Fruit fly (Drosophila melanogaster) whole organism, embryonic: ENCODE data around the gene Ubc4.

Source experiments
- Blimp-1 ChIP-seq: fragments of 200-800 bp; sonication (Bioruptor generic); optimal IDR thresholded peaks from 3 replicates; lab custom pipeline; 2018; ENCODE audit warnings: missing biosample characterization, missing genetic modification characterization, mild to moderate bottlenecking, moderate library complexity, missing genetic modification reagents
- CG10321 ChIP-seq: fragments of 200-800 bp; sonication (Bioruptor generic); IDR thresholded peaks from 2 replicates; pipeline ENCODE4 v1.3.6; 2022; ENCODE audit warnings: missing biosample characterization, missing genetic modification characterization
- CG10431 ChIP-seq: fragments of 200-800 bp; sonication (Bioruptor generic); optimal IDR thresholded peaks from 3 replicates; lab custom pipeline; 2018; ENCODE audit warnings: missing biosample characterization, mild to moderate bottlenecking, missing genetic modification characterization
- CG10979 ChIP-seq: fragments of 200-800 bp; sonication (Bioruptor generic); optimal IDR thresholded peaks from 2 replicates; lab custom pipeline; 2018; ENCODE audit warnings: missing biosample characterization, mild to moderate bottlenecking, missing genetic modification characterization, moderate library complexity
- CG11456 ChIP-seq: fragments of 200-800 bp; sonication (Bioruptor generic); IDR thresholded peaks from 3 replicates; pipeline ENCODE4 v1.3.6; 2022; ENCODE audit warnings: missing biosample characterization, missing genetic modification characterization
- CG12942 ChIP-seq: fragments of 200-800 bp; sonication (Bioruptor generic); optimal IDR thresholded peaks from 3 replicates; lab custom pipeline; 2016; ENCODE audit warnings: missing biosample characterization, missing genetic modification characterization
- CG13123 ChIP-seq: fragments of 200-800 bp; sonication (Bioruptor generic); optimal IDR thresholded peaks from 2 replicates; lab custom pipeline; 2016; ENCODE audit warnings: missing biosample characterization, missing genetic modification characterization
- CG13624 ChIP-seq: fragments of 200-800 bp; sonication (Bioruptor generic); optimal IDR thresholded peaks from 2 replicates; lab custom pipeline; 2016; ENCODE audit warnings: missing biosample characterization, missing genetic modification characterization
- CG15269 ChIP-seq: fragments of 200-800 bp; sonication (Bioruptor generic); optimal IDR thresholded peaks from 2 replicates; lab custom pipeline; 2018; ENCODE audit warnings: missing biosample characterization, mild to moderate bottlenecking, missing genetic modification characterization, moderate library complexity
- CG15514 ChIP-seq: fragments of 200-800 bp; sonication (Bioruptor generic); optimal IDR thresholded peaks from 3 replicates; lab custom pipeline; 2017; ENCODE audit warnings: missing biosample characterization, missing genetic modification characterization, mild to moderate bottlenecking, moderate library complexity, missing genetic modification reagents
- CG1647 ChIP-seq: fragments of 200-800 bp; sonication (Bioruptor generic); optimal IDR thresholded peaks from 3 replicates; lab custom pipeline; 2016; ENCODE audit warnings: missing biosample characterization, missing genetic modification characterization
- CG18599 ChIP-seq: fragments of 200-800 bp; sonication (Bioruptor generic); optimal IDR thresholded peaks from 3 replicates; lab custom pipeline; 2017; ENCODE audit warnings: missing biosample characterization, missing genetic modification characterization, mild to moderate bottlenecking, moderate library complexity, missing genetic modification reagents
- CG2120 ChIP-seq: fragments of 200-800 bp; sonication (Bioruptor generic); optimal IDR thresholded peaks from 3 replicates; lab custom pipeline; 2016; ENCODE audit warnings: missing biosample characterization, missing genetic modification characterization
- CG2875 ChIP-seq: fragments of 200-800 bp; sonication (Bioruptor generic); optimal IDR thresholded peaks from 2 replicates; lab custom pipeline; 2017; ENCODE audit warnings: missing biosample characterization, mild to moderate bottlenecking, missing genetic modification characterization, missing genetic modification reagents
- CG3065 ChIP-seq: fragments of 200-800 bp; sonication (Bioruptor generic); optimal IDR thresholded peaks from 2 replicates; lab custom pipeline; 2016; ENCODE audit warnings: missing biosample characterization, missing genetic modification characterization
- CG34376 ChIP-seq: fragments of 200-800 bp; sonication (Bioruptor generic); optimal IDR thresholded peaks from 2 replicates; lab custom pipeline; 2018; ENCODE audit warnings: missing biosample characterization, mild to moderate bottlenecking, missing genetic modification characterization
- CG34422 ChIP-seq: fragments of 200-800 bp; sonication (Bioruptor generic); IDR thresholded peaks from 3 replicates; pipeline ENCODE4 v1.3.6; 2022; ENCODE audit warnings: missing biosample characterization, missing genetic modification characterization
- CG3838 ChIP-seq: fragments of 200-800 bp; sonication (Bioruptor generic); optimal IDR thresholded peaks from 3 replicates; lab custom pipeline; 2016; ENCODE audit warnings: missing biosample characterization, missing genetic modification characterization
- CG4424 ChIP-seq: fragments of 200-800 bp; sonication (Bioruptor generic); optimal IDR thresholded peaks from 3 replicates; lab custom pipeline; 2016; ENCODE audit warnings: missing biosample characterization, missing genetic modification characterization
- CG7357 ChIP-seq: fragments of 200-800 bp; sonication (Bioruptor generic); IDR thresholded peaks from 3 replicates; pipeline ENCODE4 v1.3.6; 2022; ENCODE audit warnings: missing biosample characterization, missing genetic modification characterization
- CG7745 ChIP-seq: fragments of 200-800 bp; sonication (Bioruptor generic); optimal IDR thresholded peaks from 2 replicates; lab custom pipeline; 2018; ENCODE audit warnings: missing biosample characterization, mild to moderate bottlenecking, missing genetic modification characterization, moderate library complexity
- Dip2 ChIP-seq: fragments of 200-800 bp; sonication (Bioruptor generic); IDR thresholded peaks from 2 replicates; pipeline ENCODE4 v1.3.6; 2022; ENCODE audit warnings: missing biosample characterization, missing genetic modification characterization
- HLH3B ChIP-seq: fragments of 200-800 bp; sonication (Bioruptor generic); IDR thresholded peaks from 2 replicates; pipeline ENCODE4 v1.3.6; 2022; ENCODE audit warnings: missing biosample characterization, missing genetic modification characterization
- HLHmδ ChIP-seq: fragments of 200-800 bp; sonication (Bioruptor generic); optimal IDR thresholded peaks from 2 replicates; lab custom pipeline; 2018; ENCODE audit warnings: missing biosample characterization, mild to moderate bottlenecking, missing genetic modification characterization, moderate library complexity
- HmgD ChIP-seq: fragments of 200-800 bp; sonication (Bioruptor generic); optimal IDR thresholded peaks from 3 replicates; lab custom pipeline; 2016; ENCODE audit warnings: missing biosample characterization, missing genetic modification characterization
- Lpt ChIP-seq: fragments of >200 bp; optimal IDR thresholded peaks from 2 replicates; lab custom pipeline; 2018; ENCODE audit warnings: missing biosample characterization, missing genetic modification characterization
- Meics ChIP-seq: fragments of 200-800 bp; sonication (Bioruptor generic); optimal IDR thresholded peaks from 2 replicates; lab custom pipeline; 2017; ENCODE audit warnings: missing biosample characterization, mild to moderate bottlenecking, missing genetic modification characterization
- NC2α ChIP-seq: fragments of 200-800 bp; sonication (Bioruptor generic); optimal IDR thresholded peaks from 2 replicates; lab custom pipeline; 2016; ENCODE audit warnings: missing biosample characterization, missing genetic modification characterization
- NC2β ChIP-seq: fragments of 200-800 bp; sonication (Bioruptor generic); optimal IDR thresholded peaks from 2 replicates; lab custom pipeline; 2016; ENCODE audit warnings: missing biosample characterization, missing genetic modification characterization
- Poxn ChIP-seq: fragments of 200-800 bp; sonication (Bioruptor generic); IDR thresholded peaks from 2 replicates; pipeline ENCODE4 v1.3.6; 2022; ENCODE audit warnings: missing biosample characterization, missing genetic modification characterization
- Taf1 ChIP-seq: fragments of 200-800 bp; sonication (Bioruptor generic); IDR thresholded peaks from 2 replicates; pipeline ENCODE4 v1.3.6; 2022; ENCODE audit warnings: missing biosample characterization, missing genetic modification characterization
- Trl ChIP-seq, 3 experiments: fragments of >200 bp in 2 of 3; fragments of 200-800 bp in 1 of 3; sonication (Bioruptor generic) in 1 of 3; optimal IDR thresholded peaks; 2 replicates in 1 of 3; 3 replicates in 2 of 3; lab custom pipeline; 2016 to 2017; ENCODE audit warnings: missing biosample characterization in 1 of 3, missing genetic modification characterization in 1 of 3
- Xbp1 ChIP-seq: fragments of 200-800 bp; sonication (Bioruptor generic); optimal IDR thresholded peaks from 3 replicates; lab custom pipeline; 2016; ENCODE audit warnings: missing biosample characterization, mild to moderate bottlenecking, missing genetic modification characterization
- amos ChIP-seq: fragments of 200-800 bp; sonication (Bioruptor generic); IDR thresholded peaks from 2 replicates; pipeline ENCODE4 v1.3.6; 2022; ENCODE audit warnings: missing biosample characterization, missing genetic modification characterization; ENCODE audit not compliant: partially characterized antibody
- ato ChIP-seq: fragments of 200-800 bp; sonication (Bioruptor generic); IDR thresholded peaks from 2 replicates; pipeline ENCODE4 v1.3.6; 2022; ENCODE audit warnings: missing biosample characterization, missing genetic modification characterization; ENCODE audit not compliant: partially characterized antibody
- bcd ChIP-seq: fragments of 200-800 bp; sonication (Bioruptor generic); optimal IDR thresholded peaks from 2 replicates; lab custom pipeline; 2017; ENCODE audit warnings: missing biosample characterization, mild to moderate bottlenecking, missing genetic modification characterization
- bowl ChIP-seq: fragments of 200-800 bp; sonication (Bioruptor generic); IDR thresholded peaks from 2 replicates; pipeline ENCODE4 v1.3.6; 2022; ENCODE audit warnings: missing biosample characterization, missing genetic modification characterization
- crp ChIP-seq, 2 experiments: fragments of 200-800 bp; sonication (Bioruptor generic); optimal IDR thresholded peaks; 2 replicates in 1 of 2; 3 replicates in 1 of 2; lab custom pipeline; 2017; ENCODE audit warnings: missing biosample characterization in 2 of 2, missing genetic modification characterization in 2 of 2, mild to moderate bottlenecking in 1 of 2, moderate library complexity in 1 of 2
- ewg ChIP-seq: fragments of 200-800 bp; sonication (Bioruptor generic); optimal IDR thresholded peaks from 3 replicates; lab custom pipeline; 2017; ENCODE audit warnings: mild to moderate bottlenecking, missing biosample characterization, missing genetic modification reagents, missing genetic modification characterization
- insv ChIP-seq, 2 experiments: fragments of 200-800 bp; sonication (Bioruptor generic); optimal IDR thresholded peaks; 3 replicates each; lab custom pipeline; 2016 to 2018; ENCODE audit warnings: missing biosample characterization in 2 of 2, missing genetic modification characterization in 2 of 2
- lbe ChIP-seq: fragments of 200-800 bp; sonication (Bioruptor generic); optimal IDR thresholded peaks from 2 replicates; lab custom pipeline; 2016; ENCODE audit warnings: missing biosample characterization, mild to moderate bottlenecking, missing genetic modification characterization
- prd ChIP-seq, 3 experiments: fragments of >200 bp in 2 of 3; fragments of 200-800 bp in 1 of 3; sonication (Bioruptor generic) in 1 of 3; optimal IDR thresholded peaks in 2 of 3; IDR thresholded peaks in 1 of 3; 2 replicates in 2 of 3; 3 replicates in 1 of 3; pipeline versions ENCODE4 v1.3.6 to Lab custom; 2017 to 2022; ENCODE audit warnings: missing biosample characterization in 1 of 3, missing genetic modification characterization in 1 of 3
- pzg ChIP-seq: fragments of 200-800 bp; sonication (Bioruptor generic); optimal IDR thresholded peaks from 3 replicates; lab custom pipeline; 2018; ENCODE audit warnings: missing biosample characterization, mild to moderate bottlenecking, missing genetic modification characterization, moderate library complexity
- repo ChIP-seq: fragments of 200-800 bp; sonication (Bioruptor generic); optimal IDR thresholded peaks from 2 replicates; lab custom pipeline; 2016; ENCODE audit warnings: missing biosample characterization, missing genetic modification characterization
- salm ChIP-seq: fragments of 200-800 bp; sonication (Bioruptor generic); optimal IDR thresholded peaks from 2 replicates; lab custom pipeline; 2018; ENCODE audit warnings: missing biosample characterization, mild to moderate bottlenecking, missing genetic modification characterization
- seq ChIP-seq: fragments of 200-800 bp; sonication (Bioruptor generic); IDR thresholded peaks from 2 replicates; pipeline ENCODE4 v1.3.6; 2022; ENCODE audit warnings: missing biosample characterization, missing genetic modification characterization
- sim ChIP-seq: fragments of 200-800 bp; sonication (Bioruptor generic); IDR thresholded peaks from 2 replicates; pipeline ENCODE4 v1.3.6; 2022; ENCODE audit warnings: missing biosample characterization, missing genetic modification characterization
- slou ChIP-seq: fragments of 200-800 bp; sonication (Bioruptor generic); optimal IDR thresholded peaks from 3 replicates; lab custom pipeline; 2016; ENCODE audit warnings: missing biosample characterization, missing genetic modification characterization
- tup ChIP-seq: fragments of 200-800 bp; sonication (Bioruptor generic); optimal IDR thresholded peaks from 2 replicates; lab custom pipeline; 2016; ENCODE audit warnings: missing biosample characterization, mild to moderate bottlenecking, missing genetic modification characterization, moderate library complexity

The Ubc4 gene

DNA sequence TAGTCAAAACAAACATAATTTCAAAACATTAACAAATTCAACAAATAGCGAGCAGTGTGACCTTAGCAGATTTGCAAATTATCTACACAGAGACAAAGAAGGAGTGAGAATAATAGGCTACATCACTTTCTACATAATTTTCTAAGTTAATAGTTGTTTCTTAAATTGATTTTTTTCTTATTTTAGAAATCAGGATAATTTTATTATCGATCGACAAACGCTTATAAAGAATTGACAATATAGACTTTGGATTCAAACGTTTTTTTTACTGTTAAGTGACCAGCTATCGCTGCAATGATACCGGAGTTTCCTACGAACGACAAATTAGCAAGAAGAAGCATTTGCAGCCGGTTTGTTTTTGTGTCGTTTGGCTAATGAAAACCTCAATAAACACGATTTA, 25.0 kb downstream of the Ubc4 start, which contains the start of the genes nbs and defl (continued):
- peak; percentile 75 for TF ChIP-seq CG13624 (GFP tag; lab: Kevin White, UChicago)
- no peak for TF ChIP-seq CG15269 (tag; lab: Kevin White, UChicago)
- TF ChIP-seq Meics, result peak; percentile 66
- no peak for TF ChIP-seq CG10321 (GFP tag; lab: Robert Waterston, UW)
- TF ChIP-seq Poxn (GFP tag; lab: Robert Waterston, UW), result 0 out of 2 replicates have a peak, but pooled peaks have one; percentile 16
- TF ChIP-seq CG1647, result peak; percentile 31
- TF ChIP-seq Blimp-1 (GFP tag; lab: Kevin White, UChicago), result no peak
- TF ChIP-seq Dip2 (GFP tag; lab: Robert Waterston, UW), result no peak
- peak; percentile 65 for TF ChIP-seq CG4424
- no peak for TF ChIP-seq CG7745
- no peak for TF ChIP-seq CG10431 (GFP tag; lab: Kevin White, UChicago)
- TF ChIP-seq CG3838, result peak; percentile 40
- no peak for TF ChIP-seq prd (optimal IDR thresholded peaks at IDR 0.05; lab: Kevin White, UChicago)
- TF ChIP-seq prd (GFP tag; IDR thresholded peaks at IDR 0.05; lab: Robert Waterston, UW), result peak; percentile 84
- peak; percentile 89 for TF ChIP-seq CG34422 (GFP tag; lab: Robert Waterston, UW)
- peak; percentile 19; the same call in 1 of the 2 replicates for TF ChIP-seq amos (GFP tag; lab: Robert Waterston, UW)
- TF ChIP-seq ewg (GFP tag; lab: Kevin White, UChicago), result no peak
- TF ChIP-seq CG2120, result peak; percentile 85
- TF ChIP-seq bowl (GFP tag; lab: Robert Waterston, UW), result no peak
- peak; percentile 31 for TF ChIP-seq NC2β
- peak; percentile 32 for TF ChIP-seq CG3065 (GFP tag; lab: Kevin White, UChicago)
- no peak for TF ChIP-seq salm
- peak; percentile 37 for TF ChIP-seq HmgD (GFP tag; lab: Kevin White, UChicago)
- peak; percentile 64 for TF ChIP-seq CG12942 (GFP tag; lab: Kevin White, UChicago)
- TF ChIP-seq Lpt (GFP tag; lab: Kevin White, UChicago), result no peak
- peak; percentile 46 for TF ChIP-seq Taf1 (GFP tag; lab: Robert Waterston, UW)
- peak; percentile 46 for TF ChIP-seq CG10979 (tag; lab: Kevin White, UChicago)
- TF ChIP-seq slou (GFP tag; lab: Kevin White, UChicago), result peak; percentile 67
- TF ChIP-seq crp (GFP tag; optimal IDR thresholded peaks at IDR 0.05; lab: Kevin White, UChicago), result peak in 1 of 2 experiments; percentile 28
- TF ChIP-seq CG34376 (GFP tag; lab: Kevin White, UChicago), result peak; percentile 38
- peak; percentile 32 for TF ChIP-seq repo (GFP tag; lab: Kevin White, UChicago)
- peak; percentile 58; the same call in 1 of the 3 replicates for TF ChIP-seq CG11456 (GFP tag; lab: Robert Waterston, UW)
- TF ChIP-seq Trl (optimal IDR thresholded peaks at IDR 0.05; lab: Kevin White, UChicago), result no peak
- peak; percentile 48 for TF ChIP-seq Trl (GFP tag; optimal IDR thresholded peaks at IDR 0.05; lab: Kevin White, UChicago)
- TF ChIP-seq pzg (GFP tag; lab: Kevin White, UChicago), result peak; percentile 47
- TF ChIP-seq CG7357 (GFP tag; lab: Robert Waterston, UW), result 0 out of 3 replicates have a peak, but pooled peaks have one; percentile 55
- TF ChIP-seq insv (GFP tag; optimal IDR thresholded peaks at IDR 0.05; lab: Kevin White, UChicago), result peak in 1 of 2 experiments; percentile 11
- TF ChIP-seq Xbp1 (GFP tag; lab: Kevin White, UChicago), result peak; percentile 82
- no peak for TF ChIP-seq NC2α (GFP tag; lab: Kevin White, UChicago)
- peak; percentile 63 for TF ChIP-seq HLH3B (GFP tag; lab: Robert Waterston, UW)
- no peak for TF ChIP-seq HLHmδ (GFP tag; lab: Kevin White, UChicago)
- no peak for TF ChIP-seq CG15514
- no peak for TF ChIP-seq ato (GFP tag; lab: Robert Waterston, UW)
- TF ChIP-seq tup, result no peak
- TF ChIP-seq CG13123 (GFP tag; lab: Kevin White, UChicago), result peak; percentile 46
- TF ChIP-seq sim (GFP tag; lab: Robert Waterston, UW), result no peak
- TF ChIP-seq seq (GFP tag; lab: Robert Waterston, UW), result peak; percentile 39; the same call in 1 of the 2 replicates
- peak; percentile 66 for TF ChIP-seq lbe (GFP tag; lab: Kevin White, UChicago)
- no peak for TF ChIP-seq CG18599 (GFP tag; lab: Kevin White, UChicago)
- peak; percentile 65 for TF ChIP-seq bcd (GFP tag; lab: Kevin White, UChicago)
- no peak for TF ChIP-seq CG2875 (GFP tag; lab: Kevin White, UChicago)
